Worm (Caenorhabditis elegans): Measurements from ENCODE around the gene egg-2.

The egg-2 gene

DNA sequence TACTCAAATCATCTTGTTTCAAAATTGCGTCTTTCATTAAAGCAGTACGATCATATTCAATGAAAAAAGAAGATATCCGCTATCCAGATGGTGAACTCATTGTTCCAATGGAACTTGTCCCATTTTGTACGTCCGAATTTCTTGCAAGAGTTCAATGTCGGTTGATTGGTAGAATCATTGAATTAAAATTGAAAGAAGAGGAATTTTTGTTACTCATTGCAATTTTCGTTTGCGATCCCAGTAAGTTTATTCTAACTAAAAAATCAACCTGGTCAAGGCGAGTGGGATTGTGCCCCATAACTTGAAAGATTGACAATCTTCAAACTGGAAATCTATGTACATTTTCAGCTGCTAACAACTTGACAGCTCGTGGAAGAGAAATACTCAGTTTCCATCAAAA is 36.1 kb upstream of the egg-2 start:
- TF ChIP-seq unc-86 (tag; optimal IDR thresholded peaks at IDR 0.05) (no peak), ceh-90 (tag; optimal IDR thresholded peaks at IDR 0.05) (no peak), ama-1 (optimal IDR thresholded peaks at IDR 0.05) (no peak), ces-1 (GFP tag; optimal IDR thresholded peaks at IDR 0.05) (no peak)

DNA sequence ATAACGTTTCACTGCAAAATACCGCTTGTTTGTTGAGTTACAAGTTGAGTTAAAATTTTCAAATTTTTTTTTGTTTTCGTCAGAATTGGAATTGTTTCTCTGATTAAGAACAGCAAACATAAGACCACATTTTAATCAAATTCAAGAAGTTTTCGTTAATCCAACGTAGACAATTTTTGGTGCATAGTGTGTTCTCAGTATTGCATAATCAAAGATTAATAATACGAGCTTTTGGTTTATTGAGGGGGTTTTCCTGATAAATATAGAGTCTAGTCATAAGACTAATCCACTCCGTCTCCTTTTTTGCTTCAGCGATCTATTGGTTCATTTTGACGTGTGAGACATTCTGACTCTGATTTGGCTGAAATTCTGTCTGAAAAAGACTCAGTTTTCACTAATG is 34.8 kb upstream of the egg-2 start, which contains the start of gene nhr-9:
Gene nhr-9 (plus strand): TSS at position 307 of the 400 bp plus-strand sequence.
- TF ChIP-seq blmp-1 (tag; optimal IDR thresholded peaks at IDR 0.05) (no peak), aly-2 (tag; optimal IDR thresholded peaks at IDR 0.05) (no peak), fkh-8 (tag; optimal IDR thresholded peaks at IDR 0.05) (peak; percentile 82), nhr-84 (tag; optimal IDR thresholded peaks at IDR 0.05) (no peak), hpl-2 (GFP tag; optimal IDR thresholded peaks at IDR 0.05) (no peak), sox-4 (tag; optimal IDR thresholded peaks at IDR 0.05) (peak; percentile 39), mdl-1 (tag; optimal IDR thresholded peaks at IDR 0.05) (no peak), irx-1 (tag; optimal IDR thresholded peaks at IDR 0.05) (no peak), unc-30 (tag; optimal IDR thresholded peaks at IDR 0.05) (no peak), ces-1 (GFP tag; optimal IDR thresholded peaks at IDR 0.05) (no peak), pax-3 (tag; optimal IDR thresholded peaks at IDR 0.05) (peak; percentile 38), vab-15 (tag; optimal IDR thresholded peaks at IDR 0.05) (no peak), sup-37 (GFP tag; optimal IDR thresholded peaks at IDR 0.05) (no peak), elt-2 (tag; optimal IDR thresholded peaks at IDR 0.05) (no peak), unc-62 (GFP tag; optimal IDR thresholded peaks at IDR 0.05) (no peak), lsy-2 (tag; optimal IDR thresholded peaks at IDR 0.05) (no peak), dsc-1 (tag; optimal IDR thresholded peaks at IDR 0.05) (peak; percentile 89), zag-1 (tag; optimal IDR thresholded peaks at IDR 0.05) (no peak), fos-1 (tag; optimal IDR thresholded peaks at IDR 0.05) (no peak), unc-98 (GFP tag; IDR thresholded peaks at IDR 0.05) (no peak), egl-13 (tag; optimal IDR thresholded peaks at IDR 0.05) (no peak), mab-9 (GFP tag; IDR thresholded peaks at IDR 0.05) (no peak), Y116A8C.19 (tag; optimal IDR thresholded peaks at IDR 0.05; ENCODE audit: borderline replicate concordance) (no peak), zip-4 (GFP tag; optimal IDR thresholded peaks at IDR 0.05) (no peak), unc-130 (tag; optimal IDR thresholded peaks at IDR 0.05) (no peak), nhr-12 (tag; optimal IDR thresholded peaks at IDR 0.05) (no peak), jun-1 (tag; optimal IDR thresholded peaks at IDR 0.05) (no peak), mef-2 (tag; optimal IDR thresholded peaks at IDR 0.05) (no peak), fkh-4 (tag; optimal IDR thresholded peaks at IDR 0.05; ENCODE audit: borderline replicate concordance) (no peak), ceh-88 (GFP tag; IDR thresholded peaks at IDR 0.05) (no peak), nhr-20 (tag; optimal IDR thresholded peaks at IDR 0.05) (peak; percentile 11), nhr-47 (tag; optimal IDR thresholded peaks at IDR 0.05) (peak; percentile 46), skn-1 (tag; optimal IDR thresholded peaks at IDR 0.05) (no peak), snpc-4 (tag; optimal IDR thresholded peaks at IDR 0.05) (no peak), rnt-1 (tag; optimal IDR thresholded peaks at IDR 0.05) (no peak), tlp-1 (tag; optimal IDR thresholded peaks at IDR 0.05) (no peak), ztf-4 (tag; optimal IDR thresholded peaks at IDR 0.05) (no peak), pag-3 (tag; optimal IDR thresholded peaks at IDR 0.05; ENCODE audit: borderline replicate concordance, insufficient read depth) (no peak), snu-23 (GFP tag; optimal IDR thresholded peaks at IDR 0.05) (no peak), sptf-1 (tag; optimal IDR thresholded peaks at IDR 0.05) (no peak), fkh-10 (GFP tag; optimal IDR thresholded peaks at IDR 0.05) (no peak), ceh-82 (tag; optimal IDR thresholded peaks at IDR 0.05) (no peak), ets-5 (GFP tag; IDR thresholded peaks at IDR 0.05) (no peak), nhr-11 (tag; optimal IDR thresholded peaks at IDR 0.05) (peak; percentile 64), hlh-4 (tag; optimal IDR thresholded peaks at IDR 0.05) (no peak), alr-1 (tag; optimal IDR thresholded peaks at IDR 0.05; ENCODE audit: borderline replicate concordance) (no peak), nhr-237 (tag; optimal IDR thresholded peaks at IDR 0.05) (no peak), ceh-90 (tag; optimal IDR thresholded peaks at IDR 0.05) (no peak), nhr-71 (tag; optimal IDR thresholded peaks at IDR 0.05) (peak; percentile 50), tbx-2 (tag; optimal IDR thresholded peaks at IDR 0.05) (no peak), nhr-85 (tag) (no peak)

Data from whole organism, L1 larva.